Worm (Caenorhabditis elegans): ENCODE results near the gene heri-1.

Gene heri-1

ce11 chrII:6113187-6113586 lies at the start of gene heri-1:
heri-1 (minus strand) TSS chrII:6113194.
- TF ChIP-seq npax-4 (tag; optimal IDR thresholded peaks at IDR 0.05) (no peak), Y22D7AL.16 (tag; optimal IDR thresholded peaks at IDR 0.05) (no peak), T23F11.4 (GFP tag; optimal IDR thresholded peaks at IDR 0.05) (no peak), ceh-14 (tag; optimal IDR thresholded peaks at IDR 0.05) (no peak), lim-6 (tag; optimal IDR thresholded peaks at IDR 0.05) (no peak), hlh-6 (tag; optimal IDR thresholded peaks at IDR 0.05) (no peak), sox-4 (tag; optimal IDR thresholded peaks at IDR 0.05) (no peak), pax-1 (tag; optimal IDR thresholded peaks at IDR 0.05) (no peak), madf-2 (tag; optimal IDR thresholded peaks at IDR 0.05) (no peak), ama-1 (optimal IDR thresholded peaks at IDR 0.05) (no peak), hlh-8 (tag; optimal IDR thresholded peaks at IDR 0.05) (no peak), hlh-15 (tag; optimal IDR thresholded peaks at IDR 0.05) (no peak), pha-2 (tag; optimal IDR thresholded peaks at IDR 0.05) (no peak), pha-4 (tag; optimal IDR thresholded peaks at IDR 0.05) (no peak), ets-4 (tag; optimal IDR thresholded peaks at IDR 0.05) (no peak), ceh-31 (tag; optimal IDR thresholded peaks at IDR 0.05) (no peak), unc-42 (tag; optimal IDR thresholded peaks at IDR 0.05) (no peak), ceh-45 (GFP tag; IDR thresholded peaks at IDR 0.05) (no peak)

ce11 chrII:6160994-6161393 lies 48.0 kb upstream of the heri-1 start, which contains the start of gene exp-1:
exp-1 (minus strand) TSS chrII:6161094.
- TF ChIP-seq ama-1 (optimal IDR thresholded peaks at IDR 0.05): no peak
- TF ChIP-seq K09A11.1 (tag; optimal IDR thresholded peaks at IDR 0.05; ENCODE audit: insufficient read depth): no peak
- no peak for TF ChIP-seq elt-2 (tag; optimal IDR thresholded peaks at IDR 0.05)
- TF ChIP-seq hlh-13 (GFP tag; optimal IDR thresholded peaks at IDR 0.05): no peak

ce11 chrII:6158111-6158510 lies 45.1 kb upstream of the heri-1 start:
- TF ChIP-seq hlh-6 (tag; optimal IDR thresholded peaks at IDR 0.05): no peak
- TF ChIP-seq unc-42 (tag; optimal IDR thresholded peaks at IDR 0.05): no peak

ce11 chrII:6149434-6149833 lies 36.4 kb upstream of the heri-1 start:
- TF ChIP-seq unc-42 (tag; optimal IDR thresholded peaks at IDR 0.05) (peak; percentile 62), hlh-6 (tag; optimal IDR thresholded peaks at IDR 0.05) (no peak)

DNA sequence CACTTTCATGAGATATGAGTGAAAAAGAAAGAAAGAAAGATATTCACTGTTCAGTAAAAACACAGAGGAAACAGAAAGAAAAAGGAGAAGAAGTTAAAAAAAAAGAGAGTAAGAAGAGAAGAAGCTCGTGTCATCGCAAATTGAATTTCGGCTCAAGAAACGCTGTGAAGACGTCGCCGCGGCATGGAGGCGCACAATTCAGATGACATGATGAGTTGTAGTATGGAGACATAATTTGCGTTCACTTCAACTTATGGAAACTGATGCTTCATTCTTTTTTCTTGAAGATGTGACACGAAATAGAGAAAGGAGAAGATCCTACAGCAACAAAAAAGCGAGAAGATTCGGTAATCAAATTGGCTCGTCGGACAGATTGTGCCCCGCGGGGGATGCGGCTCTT lies 35.4 kb upstream of the heri-1 start:
- TF ChIP-seq unc-42 (tag; optimal IDR thresholded peaks at IDR 0.05): peak; percentile 98
- TF ChIP-seq ceh-31 (tag; optimal IDR thresholded peaks at IDR 0.05): peak; percentile 12
- TF ChIP-seq ets-4 (tag; optimal IDR thresholded peaks at IDR 0.05): no peak

- no peak for TF ChIP-seq ceh-30 (tag; optimal IDR thresholded peaks at IDR 0.05)
Measured at ce11 chrII:6147131-6147530, 34.1 kb upstream of the heri-1 start.

DNA sequence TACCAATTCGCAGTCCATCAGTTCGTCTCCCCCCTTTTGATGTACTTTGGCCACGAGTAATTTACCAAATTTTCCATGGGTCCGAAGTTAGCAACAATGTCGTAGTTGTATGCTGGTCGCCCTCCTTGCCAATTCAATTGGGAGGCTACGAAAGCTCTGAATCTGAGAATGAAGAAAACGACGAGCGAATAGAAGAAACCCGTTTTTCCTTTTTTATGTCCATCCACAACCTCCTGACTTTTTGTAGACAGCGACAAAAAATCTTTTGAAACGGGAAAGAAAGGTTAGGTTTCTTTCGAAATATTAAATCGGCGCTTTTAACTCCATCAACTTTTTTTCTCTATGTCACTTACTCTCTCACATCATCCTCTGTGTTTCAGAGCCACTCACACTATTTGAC lies 29.5 kb upstream of the heri-1 start:
- TF ChIP-seq unc-42 (tag; optimal IDR thresholded peaks at IDR 0.05): peak; percentile 53
- no peak for TF ChIP-seq C08G9.2 (tag; optimal IDR thresholded peaks at IDR 0.05)

- TF ChIP-seq ceh-34 (tag; optimal IDR thresholded peaks at IDR 0.05): no peak
- TF ChIP-seq unc-42 (tag; optimal IDR thresholded peaks at IDR 0.05): peak; percentile 69
Measured at ce11 chrII:6139484-6139883, 26.5 kb upstream of the heri-1 start.

DNA sequence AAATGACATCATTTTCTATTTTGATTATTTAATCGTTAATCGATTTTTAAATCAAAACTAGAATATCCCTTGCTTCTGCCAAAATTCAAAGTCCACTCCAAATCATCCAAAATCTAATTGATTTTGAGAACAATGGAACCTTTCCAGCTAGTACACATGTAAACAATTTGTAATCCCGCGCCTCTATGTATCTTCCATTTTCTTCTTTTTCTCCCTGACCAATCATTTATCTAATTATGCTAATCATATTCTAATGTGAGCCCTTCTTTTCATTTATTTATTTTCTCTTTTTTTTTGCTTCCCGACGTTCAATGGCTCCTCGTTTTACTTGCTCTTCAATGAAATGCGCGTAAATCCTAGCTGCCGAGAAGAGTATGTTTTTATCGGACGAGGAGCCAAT lies 25.1 kb upstream of the heri-1 start:
- no peak for TF ChIP-seq ceh-14 (tag; optimal IDR thresholded peaks at IDR 0.05)
- TF ChIP-seq unc-42 (tag; optimal IDR thresholded peaks at IDR 0.05): peak; percentile 71

ce11 chrII:6136712-6137111 lies 23.7 kb upstream of the heri-1 start:
- TF ChIP-seq hlh-15 (tag; optimal IDR thresholded peaks at IDR 0.05) (no peak), rnt-1 (tag; optimal IDR thresholded peaks at IDR 0.05) (peak; percentile 3), ceh-18 (tag; optimal IDR thresholded peaks at IDR 0.05) (peak; percentile 37), pqm-1 (tag; optimal IDR thresholded peaks at IDR 0.05) (no peak), unc-55 (GFP tag; optimal IDR thresholded peaks at IDR 0.05) (peak; percentile 71)
